Fruit fly (Drosophila melanogaster) Kc167 (cell line): ENCODE data around the gene TyrR.

Source experiments
- Myc ChIP-seq: fragments of >200 bp; optimal IDR thresholded peaks from 2 replicates; lab custom pipeline; 2017; ENCODE audit warnings: missing external identifiers
- h ChIP-seq: fragments of >200 bp; optimal IDR thresholded peaks from 3 replicates; lab custom pipeline; 2018; ENCODE audit warnings: missing external identifiers
- insv ChIP-seq: fragments of >200 bp; optimal IDR thresholded peaks from 3 replicates; lab custom pipeline; 2018; ENCODE audit warnings: missing external identifiers
- ttk ChIP-seq: sonication (Bioruptor generic); optimal IDR thresholded peaks from 2 replicates; lab custom pipeline; 2017; ENCODE audit warnings: missing external identifiers

dm6 chr3R:17700488-17701130, 62.4 kb downstream of the TyrR start:
- TF ChIP-seq Myc (lab: Kevin White, UChicago) (no peak), insv (lab: Kevin White, UChicago) (no peak), ttk (lab: Kevin White, UChicago) (no peak), h (lab: Kevin White, UChicago) (no peak)
